Worm (Caenorhabditis elegans): Measurements from ENCODE around the gene msrp-3.

DNA sequence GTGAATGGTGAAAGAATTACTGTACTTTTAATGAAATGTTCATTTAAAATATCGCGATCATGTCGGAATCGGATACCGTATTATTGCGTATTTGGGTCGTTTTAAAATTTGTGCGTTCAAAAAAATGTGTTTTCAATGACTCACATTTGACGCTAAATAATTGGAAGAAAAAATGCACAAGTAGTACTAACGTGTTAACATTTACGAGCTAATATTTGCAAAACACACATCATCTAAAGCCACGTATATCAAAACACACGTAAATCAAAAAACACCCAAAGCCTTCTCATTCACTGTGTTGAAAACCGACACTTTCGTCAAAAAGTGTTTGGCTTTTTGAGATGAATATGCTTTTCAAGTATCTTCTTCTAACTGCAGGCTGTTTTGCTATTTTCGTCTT is 10.9 kb upstream of the msrp-3 start, which contains the start of gene F28A10.1:
- TF ChIP-seq ceh-31 (tag; optimal IDR thresholded peaks at IDR 0.05) = no peak
- no peak for TF ChIP-seq T23F11.4 (GFP tag; optimal IDR thresholded peaks at IDR 0.05)
- TF ChIP-seq pag-3 (tag; optimal IDR thresholded peaks at IDR 0.05; ENCODE audit: borderline replicate concordance) = no peak
- no peak for TF ChIP-seq dve-1 (tag; optimal IDR thresholded peaks at IDR 0.05)
- no peak for TF ChIP-seq pha-4 (tag; optimal IDR thresholded peaks at IDR 0.05)
- no peak for TF ChIP-seq hlh-13 (GFP tag; optimal IDR thresholded peaks at IDR 0.05)
- TF ChIP-seq ama-1 (optimal IDR thresholded peaks at IDR 0.05) = no peak
- TF ChIP-seq ceh-9 (tag; optimal IDR thresholded peaks at IDR 0.05) = no peak
- no peak for TF ChIP-seq ref-2 (tag; optimal IDR thresholded peaks at IDR 0.05)
